Worm (Caenorhabditis elegans): ENCODE data around the gene R12C12.7.

R12C12.7 gene

ce11 chrII:6082620-6083019, 26.8 kb upstream of the R12C12.7 start, which contains the start of gene F21H12.3:
Gene F21H12.3, plus strand, starts transcription at chrII:6082920.
- TF ChIP-seq zip-8 (tag; optimal IDR thresholded peaks at IDR 0.05) (no peak), nhr-2 (tag; optimal IDR thresholded peaks at IDR 0.05) (no peak), ces-1 (GFP tag; optimal IDR thresholded peaks at IDR 0.05) (no peak), bed-3 (GFP tag; optimal IDR thresholded peaks at IDR 0.05) (no peak), mab-5 (tag; optimal IDR thresholded peaks at IDR 0.05) (no peak), flh-1 (GFP tag; optimal IDR thresholded peaks at IDR 0.05) (no peak), drap-1 (GFP tag; optimal IDR thresholded peaks at IDR 0.05) (no peak)

- TF ChIP-seq elt-1 (tag; optimal IDR thresholded peaks at IDR 0.05; ENCODE audit: borderline replicate concordance, insufficient read depth): no peak
- no peak for TF ChIP-seq cnd-1 (tag; optimal IDR thresholded peaks at IDR 0.05)
- TF ChIP-seq pha-4 (tag; optimal IDR thresholded peaks at IDR 0.05): no peak
- no peak for TF ChIP-seq flh-1 (GFP tag; optimal IDR thresholded peaks at IDR 0.05)
- no peak for TF ChIP-seq nhr-2 (tag; optimal IDR thresholded peaks at IDR 0.05)
- TF ChIP-seq ceh-83 (GFP tag; optimal IDR thresholded peaks at IDR 0.05): no peak
- TF ChIP-seq mep-1 (tag; optimal IDR thresholded peaks at IDR 0.05): no peak
- no peak for TF ChIP-seq elt-3 (tag; optimal IDR thresholded peaks at IDR 0.05)
- TF ChIP-seq hlh-1 (tag; optimal IDR thresholded peaks at IDR 0.05): no peak
- TF ChIP-seq unc-62 (GFP tag; optimal IDR thresholded peaks at IDR 0.05): no peak
Observed at ce11 chrII:6080743-6081142, 25.0 kb upstream of the R12C12.7 start, which contains the start of gene fbf-1. Gene fbf-1, minus strand, starts transcription at chrII:6080843.

ce11 chrII:6077604-6078003, 21.8 kb upstream of the R12C12.7 start, which contains the start of gene H12I13.6:
Gene H12I13.6, plus strand, starts transcription at chrII:6077904.
- TF ChIP-seq nhr-12 (tag; optimal IDR thresholded peaks at IDR 0.05): no peak
- no peak for TF ChIP-seq ces-1 (GFP tag; optimal IDR thresholded peaks at IDR 0.05)
- TF ChIP-seq sptf-1 (tag; optimal IDR thresholded peaks at IDR 0.05): no peak
- no peak for TF ChIP-seq lin-32 (GFP tag; optimal IDR thresholded peaks at IDR 0.05)
- no peak for TF ChIP-seq elt-3 (tag; optimal IDR thresholded peaks at IDR 0.05)
- TF ChIP-seq drap-1 (GFP tag; optimal IDR thresholded peaks at IDR 0.05): no peak
- TF ChIP-seq mep-1 (tag; optimal IDR thresholded peaks at IDR 0.05): no peak
- TF ChIP-seq nhr-28 (tag; optimal IDR thresholded peaks at IDR 0.05): no peak
- TF ChIP-seq mls-2 (tag; optimal IDR thresholded peaks at IDR 0.05): no peak

- no peak for TF ChIP-seq hlh-1 (tag; optimal IDR thresholded peaks at IDR 0.05)
Observed at ce11 chrII:6067066-6067465, 11.3 kb upstream of the R12C12.7 start, which contains the start of gene H12I13.1. Gene H12I13.1, minus strand, starts transcription at chrII:6067166.

ce11 chrII:6061495-6061894, 5.7 kb upstream of the R12C12.7 start:
- TF ChIP-seq zip-8 (tag; optimal IDR thresholded peaks at IDR 0.05): no peak
- TF ChIP-seq flh-1 (GFP tag; optimal IDR thresholded peaks at IDR 0.05): no peak
- TF ChIP-seq lin-32 (GFP tag; optimal IDR thresholded peaks at IDR 0.05): no peak
- no peak for TF ChIP-seq sem-2 (GFP tag; optimal IDR thresholded peaks at IDR 0.05)
- TF ChIP-seq mab-5 (tag; optimal IDR thresholded peaks at IDR 0.05): peak; percentile 10
- peak; percentile 37 for TF ChIP-seq lin-13 (tag; optimal IDR thresholded peaks at IDR 0.05)
- no peak for TF ChIP-seq mls-2 (tag; optimal IDR thresholded peaks at IDR 0.05)
- peak; percentile 2 for TF ChIP-seq cnd-1 (tag; optimal IDR thresholded peaks at IDR 0.05)
- TF ChIP-seq ham-2 (GFP tag; optimal IDR thresholded peaks at IDR 0.05): no peak
- TF ChIP-seq elt-1 (tag; optimal IDR thresholded peaks at IDR 0.05; ENCODE audit: borderline replicate concordance, insufficient read depth): no peak
- peak; percentile 25 for TF ChIP-seq pha-4 (tag; optimal IDR thresholded peaks at IDR 0.05)
- no peak for TF ChIP-seq drap-1 (GFP tag; optimal IDR thresholded peaks at IDR 0.05)
- no peak for TF ChIP-seq ztf-11 (tag; optimal IDR thresholded peaks at IDR 0.05)

ce11 chrII:6050120-6050519, 5.7 kb downstream of the R12C12.7 start, which contains the start of gene gldc-1:
Gene gldc-1, plus strand, starts transcription at chrII:6050420.
- no peak for TF ChIP-seq sem-2 (GFP tag; optimal IDR thresholded peaks at IDR 0.05)
- no peak for TF ChIP-seq sptf-1 (tag; optimal IDR thresholded peaks at IDR 0.05)
- no peak for TF ChIP-seq ztf-11 (tag; optimal IDR thresholded peaks at IDR 0.05)
- TF ChIP-seq nhr-237 (tag; optimal IDR thresholded peaks at IDR 0.05): no peak
- TF ChIP-seq ceh-83 (GFP tag; optimal IDR thresholded peaks at IDR 0.05): no peak
- no peak for TF ChIP-seq cnd-1 (tag; optimal IDR thresholded peaks at IDR 0.05)
- no peak for TF ChIP-seq drap-1 (GFP tag; optimal IDR thresholded peaks at IDR 0.05)
- TF ChIP-seq blmp-1 (tag; optimal IDR thresholded peaks at IDR 0.05): no peak
- no peak for TF ChIP-seq nhr-12 (tag; optimal IDR thresholded peaks at IDR 0.05)
- no peak for TF ChIP-seq flh-1 (GFP tag; optimal IDR thresholded peaks at IDR 0.05)
- no peak for TF ChIP-seq bed-3 (GFP tag; optimal IDR thresholded peaks at IDR 0.05)
- TF ChIP-seq ceh-43 (GFP tag; optimal IDR thresholded peaks at IDR 0.05): no peak
- no peak for TF ChIP-seq ceh-39 (tag; optimal IDR thresholded peaks at IDR 0.05)
